Fruit fly (Drosophila melanogaster) whole organism, embryonic: ENCODE measurements around the gene Cbl.
A peak's percentile ranks its signal among the peaks of the same experiment; 100 is the strongest.

Experiments used
- CG10565 ChIP-seq: fragments of 200-800 bp; sonication (Bioruptor generic); optimal IDR thresholded peaks from 3 replicates; lab custom pipeline; 2016; ENCODE audit warnings: missing biosample characterization, mild to moderate bottlenecking, missing genetic modification characterization
- CG11560 ChIP-seq: fragments of 200-800 bp; sonication (Bioruptor generic); IDR thresholded peaks from 3 replicates; pipeline ENCODE4 v1.3.6; 2022; ENCODE audit warnings: missing biosample characterization, missing genetic modification characterization
- CG1233 ChIP-seq: fragments of 200-800 bp; sonication (Bioruptor generic); optimal IDR thresholded peaks from 4 replicates; lab custom pipeline; 2018; ENCODE audit warnings: missing biosample characterization, mild to moderate bottlenecking, missing genetic modification characterization
- CG12744 ChIP-seq: fragments of 200-800 bp; sonication (Bioruptor generic); optimal IDR thresholded peaks from 2 replicates; lab custom pipeline; 2016; ENCODE audit warnings: missing biosample characterization, missing genetic modification characterization
- CG14667 ChIP-seq: fragments of 200-800 bp; sonication (Bioruptor generic); IDR thresholded peaks from 2 replicates; pipeline ENCODE4 v1.3.6; 2022; ENCODE audit warnings: missing biosample characterization, missing genetic modification characterization
- CG14965 ChIP-seq: fragments of 200-800 bp; sonication (Bioruptor generic); optimal IDR thresholded peaks from 2 replicates; lab custom pipeline; 2016; ENCODE audit warnings: missing biosample characterization, missing genetic modification characterization, borderline replicate concordance
- CG1647 ChIP-seq: fragments of 200-800 bp; sonication (Bioruptor generic); optimal IDR thresholded peaks from 3 replicates; lab custom pipeline; 2016; ENCODE audit warnings: missing biosample characterization, missing genetic modification characterization
- CG16813 ChIP-seq: fragments of 200-800 bp; sonication (Bioruptor generic); IDR thresholded peaks from 3 replicates; pipeline ENCODE4 v1.3.6; 2022; ENCODE audit warnings: missing biosample characterization, missing genetic modification characterization; ENCODE audit not compliant: partially characterized antibody
- CG18476 ChIP-seq: fragments of 200-800 bp; sonication (Bioruptor generic); optimal IDR thresholded peaks from 2 replicates; lab custom pipeline; 2016; ENCODE audit warnings: missing biosample characterization, mild to moderate bottlenecking, missing genetic modification characterization
- CG32532 ChIP-seq: fragments of 200-800 bp; sonication (Bioruptor generic); IDR thresholded peaks from 2 replicates; pipeline ENCODE4 v1.3.6; 2022; ENCODE audit warnings: missing biosample characterization, missing genetic modification characterization
- CG3407 ChIP-seq: fragments of 200-800 bp; sonication (Bioruptor generic); optimal IDR thresholded peaks from 2 replicates; lab custom pipeline; 2018; ENCODE audit warnings: missing biosample characterization, mild to moderate bottlenecking, missing genetic modification characterization
- CG42726 ChIP-seq: fragments of 200-800 bp; sonication (Bioruptor generic); IDR thresholded peaks from 2 replicates; pipeline ENCODE4 v1.3.6; 2022; ENCODE audit warnings: missing biosample characterization, missing genetic modification characterization; ENCODE audit not compliant: partially characterized antibody
- CG6654 ChIP-seq: fragments of 200-800 bp; sonication (Bioruptor generic); optimal IDR thresholded peaks from 2 replicates; lab custom pipeline; 2017; ENCODE audit warnings: missing biosample characterization, mild to moderate bottlenecking, missing genetic modification characterization
- CkIIα-i1 ChIP-seq: fragments of 200-800 bp; sonication (Bioruptor generic); IDR thresholded peaks from 2 replicates; pipeline ENCODE4 v1.3.6; 2022; ENCODE audit warnings: missing biosample characterization, missing genetic modification characterization
- Dek ChIP-seq: fragments of 200-800 bp; sonication (Bioruptor generic); optimal IDR thresholded peaks from 3 replicates; lab custom pipeline; 2019; ENCODE audit warnings: missing biosample characterization, mild to moderate bottlenecking, missing genetic modification characterization, moderate library complexity
- Drgx ChIP-seq: fragments of 200-800 bp; sonication (Bioruptor generic); IDR thresholded peaks from 2 replicates; pipeline ENCODE4 v1.3.6; 2022; ENCODE audit warnings: missing biosample characterization, missing genetic modification characterization
- E2f2 ChIP-seq: fragments of 200-800 bp; sonication (Bioruptor generic); IDR thresholded peaks from 2 replicates; pipeline ENCODE4 v1.3.6; 2022; ENCODE audit warnings: missing biosample characterization, missing genetic modification characterization
- Ets65A ChIP-seq: fragments of 200-800 bp; sonication (Bioruptor generic); peaks from one replicate; lab custom pipeline; 2016; ENCODE audit warnings: missing biosample characterization, missing genetic modification characterization
- HLH4C ChIP-seq: fragments of 200-800 bp; sonication (Bioruptor generic); IDR thresholded peaks from 3 replicates; pipeline ENCODE4 v1.3.6; 2022; ENCODE audit warnings: missing biosample characterization, missing genetic modification characterization; ENCODE audit not compliant: partially characterized antibody
- HmgZ ChIP-seq: fragments of 200-800 bp; sonication (Bioruptor generic); optimal IDR thresholded peaks from 2 replicates; lab custom pipeline; 2018; ENCODE audit warnings: missing biosample characterization, mild to moderate bottlenecking, missing genetic modification characterization
- Hmr ChIP-seq: fragments of 200-800 bp; sonication (Bioruptor generic); optimal IDR thresholded peaks from 3 replicates; lab custom pipeline; 2017; ENCODE audit warnings: mild to moderate bottlenecking, missing biosample characterization, missing genetic modification reagents, missing genetic modification characterization
- Nf-YB ChIP-seq: fragments of 200-800 bp; sonication (Bioruptor generic); optimal IDR thresholded peaks from 3 replicates; lab custom pipeline; 2019; ENCODE audit warnings: missing biosample characterization, mild to moderate bottlenecking, missing genetic modification characterization, moderate library complexity
- Oli ChIP-seq: fragments of 200-800 bp; sonication (Bioruptor generic); optimal IDR thresholded peaks from 2 replicates; lab custom pipeline; 2018; ENCODE audit warnings: missing biosample characterization, mild to moderate bottlenecking, missing genetic modification characterization, moderate library complexity
- Rfx ChIP-seq: fragments of 200-800 bp; sonication (Bioruptor generic); IDR thresholded peaks from 2 replicates; pipeline ENCODE4 v1.3.6; 2022; ENCODE audit warnings: missing biosample characterization, missing genetic modification characterization
- Sox102F ChIP-seq: fragments of 200-800 bp; sonication (Bioruptor generic); optimal IDR thresholded peaks from 2 replicates; lab custom pipeline; 2018; ENCODE audit warnings: missing biosample characterization, mild to moderate bottlenecking, missing genetic modification characterization, moderate library complexity
- Spps ChIP-seq: fragments of 200-800 bp; sonication (Bioruptor generic); optimal IDR thresholded peaks from 2 replicates; lab custom pipeline; 2018; ENCODE audit warnings: missing biosample characterization, mild to moderate bottlenecking, missing genetic modification characterization
- Taf1 ChIP-seq: fragments of 200-800 bp; sonication (Bioruptor generic); IDR thresholded peaks from 2 replicates; pipeline ENCODE4 v1.3.6; 2022; ENCODE audit warnings: missing biosample characterization, missing genetic modification characterization
- al ChIP-seq: fragments of 200-800 bp; sonication (Bioruptor generic); IDR thresholded peaks from 2 replicates; pipeline ENCODE4 v1.3.6; 2022; ENCODE audit warnings: missing biosample characterization, missing genetic modification characterization
- bab2 ChIP-seq: fragments of 200-800 bp; sonication (Bioruptor generic); optimal IDR thresholded peaks from 2 replicates; lab custom pipeline; 2016; ENCODE audit warnings: missing biosample characterization, missing genetic modification characterization
- cad ChIP-seq: fragments of >200 bp; optimal IDR thresholded peaks from 2 replicates; lab custom pipeline; 2017; ENCODE audit warnings: missing biosample characterization, missing genetic modification characterization
- cas ChIP-seq: fragments of 200-800 bp; sonication (Bioruptor generic); IDR thresholded peaks from 2 replicates; pipeline ENCODE4 v1.3.6; 2022; ENCODE audit warnings: missing biosample characterization, missing genetic modification characterization
- chinmo ChIP-seq: fragments of 200-800 bp; sonication (Bioruptor generic); IDR thresholded peaks from 4 replicates; pipeline ENCODE4 v1.3.6; 2022; ENCODE audit warnings: missing biosample characterization, missing genetic modification characterization; ENCODE audit not compliant: partially characterized antibody
- dm ChIP-seq: fragments of 200-800 bp; sonication (Bioruptor generic); optimal IDR thresholded peaks from 3 replicates; lab custom pipeline; 2016; ENCODE audit warnings: missing biosample characterization, missing genetic modification characterization
- gem ChIP-seq: fragments of 200-800 bp; sonication (Bioruptor generic); optimal IDR thresholded peaks from 2 replicates; lab custom pipeline; 2019; ENCODE audit warnings: missing biosample characterization, mild to moderate bottlenecking, missing genetic modification characterization, moderate library complexity
- lov ChIP-seq, 2 experiments: fragments of 200-800 bp in 1 of 2; fragments of >200 bp in 1 of 2; sonication (Bioruptor generic) in 1 of 2; IDR thresholded peaks in 1 of 2; optimal IDR thresholded peaks in 1 of 2; 2 replicates in 1 of 2; 3 replicates in 1 of 2; pipeline versions ENCODE4 v1.3.6 to Lab custom; 2017 to 2022; ENCODE audit warnings: missing biosample characterization in 1 of 2, missing genetic modification characterization in 1 of 2
- odd ChIP-seq: fragments of 200-800 bp; sonication (Bioruptor generic); optimal IDR thresholded peaks from 2 replicates; lab custom pipeline; 2017; ENCODE audit warnings: missing biosample characterization, mild to moderate bottlenecking, missing genetic modification characterization
- pros ChIP-seq: fragments of 200-800 bp; sonication (Bioruptor generic); optimal IDR thresholded peaks from 3 replicates; lab custom pipeline; 2019; ENCODE audit warnings: missing biosample characterization, mild to moderate bottlenecking, missing genetic modification characterization, moderate library complexity
- sens-2 ChIP-seq: fragments of 200-800 bp; sonication (Bioruptor generic); IDR thresholded peaks from 2 replicates; pipeline ENCODE4 v1.3.6; 2022; ENCODE audit warnings: missing biosample characterization, missing genetic modification characterization
- sna ChIP-seq: fragments of 200-800 bp; sonication (Bioruptor generic); IDR thresholded peaks from 2 replicates; pipeline ENCODE4 v1.3.6; 2022; ENCODE audit warnings: missing biosample characterization, missing genetic modification characterization; ENCODE audit not compliant: partially characterized antibody
- sr ChIP-seq: fragments of 200-800 bp; sonication (Bioruptor generic); IDR thresholded peaks from 3 replicates; pipeline ENCODE4 v1.3.6; 2022; ENCODE audit warnings: missing biosample characterization, missing genetic modification characterization
- stwl ChIP-seq: fragments of 200-800 bp; sonication (Bioruptor generic); optimal IDR thresholded peaks from 3 replicates; lab custom pipeline; 2018; ENCODE audit warnings: missing biosample characterization, mild to moderate bottlenecking, missing genetic modification characterization, moderate library complexity
- tll ChIP-seq, 2 experiments: fragments of 200-800 bp in 1 of 2; fragments of >200 bp in 1 of 2; sonication (Bioruptor generic) in 1 of 2; optimal IDR thresholded peaks; 2 replicates each; lab custom pipeline; 2017 to 2019; ENCODE audit warnings: missing biosample characterization in 2 of 2, missing genetic modification characterization in 2 of 2, mild to moderate bottlenecking in 1 of 2, moderate library complexity in 1 of 2
- trem ChIP-seq: fragments of 200-800 bp; optimal IDR thresholded peaks from 3 replicates; lab custom pipeline; 2019; ENCODE audit warnings: missing biosample characterization, mild to moderate bottlenecking, missing genetic modification characterization, moderate library complexity
- tup ChIP-seq: fragments of 200-800 bp; sonication (Bioruptor generic); optimal IDR thresholded peaks from 2 replicates; lab custom pipeline; 2016; ENCODE audit warnings: missing biosample characterization, mild to moderate bottlenecking, missing genetic modification characterization, moderate library complexity
- z ChIP-seq: fragments of 200-800 bp; sonication (Bioruptor generic); IDR thresholded peaks from 3 replicates; pipeline ENCODE4 v1.3.6; 2022; ENCODE audit warnings: missing biosample characterization, missing genetic modification characterization

Cbl gene

dm6 chr3L:8394944-8395343, 29.8 kb upstream of the Cbl start (continued):
- peak; percentile 81 for TF ChIP-seq E2f2 (GFP tag; lab: Robert Waterston, UW)
- peak; percentile 12 for TF ChIP-seq HmgZ (tag; lab: Kevin White, UChicago)
- TF ChIP-seq z (GFP tag; lab: Robert Waterston, UW) = no peak
- TF ChIP-seq CG1647 (GFP tag; lab: Kevin White, UChicago) = no peak
- TF ChIP-seq CG10565 (GFP tag; lab: Kevin White, UChicago) = no peak
- TF ChIP-seq CG3407 = no peak
- peak; percentile 35; the same call in 1 of the 2 replicates for TF ChIP-seq Rfx (GFP tag; lab: Robert Waterston, UW)
- no peak for TF ChIP-seq gem (tag; lab: Kevin White, UChicago)
- peak; percentile 53; the same call in 1 of the 2 replicates for TF ChIP-seq CG42726 (GFP tag; lab: Robert Waterston, UW)
- 0 out of 2 replicates have a peak, but pooled peaks have one; percentile 15 for TF ChIP-seq Drgx (GFP tag; lab: Robert Waterston, UW)
- TF ChIP-seq CG14965 (GFP tag; lab: Kevin White, UChicago) = no peak
- TF ChIP-seq chinmo (GFP tag; lab: Robert Waterston, UW) = peak; percentile 65; the same call in 2 of the 4 replicates
- peak; percentile 100 for TF ChIP-seq CG6654 (GFP tag; lab: Kevin White, UChicago)
- TF ChIP-seq CG11560 (tag; lab: Robert Waterston, UW) = no peak
- TF ChIP-seq CG12744 (GFP tag; lab: Kevin White, UChicago) = no peak
- TF ChIP-seq sens-2 (GFP tag; lab: Robert Waterston, UW) = no peak
- TF ChIP-seq Ets65A (GFP tag; lab: Kevin White, UChicago) = peak; percentile 72
- no peak for TF ChIP-seq CG18476 (GFP tag; lab: Kevin White, UChicago)
- TF ChIP-seq CkIIα-i1 (GFP tag; lab: Robert Waterston, UW) = no peak
- no peak for TF ChIP-seq Sox102F
- 0 out of 3 replicates have a peak, but pooled peaks have one; percentile 25 for TF ChIP-seq CG16813
- no peak for TF ChIP-seq al (GFP tag; lab: Robert Waterston, UW)
- no peak for TF ChIP-seq Hmr (GFP tag; lab: Kevin White, UChicago)
- TF ChIP-seq Nf-YB = no peak
- TF ChIP-seq Taf1 = no peak
- no peak for TF ChIP-seq dm
- no peak for TF ChIP-seq cas
- no peak for TF ChIP-seq CG32532 (GFP tag; lab: Robert Waterston, UW)
- no peak for TF ChIP-seq CG14667 (GFP tag; lab: Robert Waterston, UW)
- no peak for TF ChIP-seq Spps (tag; lab: Kevin White, UChicago)
- TF ChIP-seq stwl (tag; lab: Kevin White, UChicago) = peak; percentile 29
- TF ChIP-seq trem (tag; lab: Kevin White, UChicago) = no peak
- no peak for TF ChIP-seq Oli (tag; lab: Kevin White, UChicago)
- TF ChIP-seq tup = no peak
- TF ChIP-seq odd (GFP tag; lab: Kevin White, UChicago) = no peak
- TF ChIP-seq sr (GFP tag; lab: Robert Waterston, UW) = no peak
- no peak for TF ChIP-seq sna (GFP tag; lab: Robert Waterston, UW)
- TF ChIP-seq bab2 (GFP tag; lab: Kevin White, UChicago) = no peak
- peak; percentile 29; the same call in 1 of the 3 replicates for TF ChIP-seq HLH4C (GFP tag; lab: Robert Waterston, UW)
- TF ChIP-seq CG1233 (GFP tag; lab: Kevin White, UChicago) = no peak
- peak; percentile 92 for TF ChIP-seq cad
- TF ChIP-seq tll (GFP tag; optimal IDR thresholded peaks at IDR 0.05; lab: Kevin White, UChicago) = no peak
- TF ChIP-seq pros = no peak
- TF ChIP-seq lov (optimal IDR thresholded peaks at IDR 0.05; lab: Kevin White, UChicago) = no peak
- TF ChIP-seq lov (GFP tag; IDR thresholded peaks at IDR 0.05; lab: Robert Waterston, UW) = 0 out of 3 replicates have a peak, but pooled peaks have one; percentile 42
- TF ChIP-seq Dek (tag; lab: Kevin White, UChicago) = no peak
